Fruit fly (Drosophila melanogaster): ENCODE measurements around the gene Als2.

Als2 gene

dm6 chr3L:21679687-21680086 is at the start of gene Als2, which contains the start of gene CG11248:
Gene Als2, minus strand, starts transcription at chr3L:21679755.
Gene CG11248, plus strand, starts transcription at chr3L:21680050.
- TF ChIP-seq Crg-1 (GFP tag; optimal IDR thresholded peaks at IDR 0.05) (peak; percentile 41), CG11617 (GFP tag; optimal IDR thresholded peaks at IDR 0.05) (peak; percentile 66), Hr96 (GFP tag; optimal IDR thresholded peaks at IDR 0.05) (peak; percentile 66), cic (GFP tag; optimal IDR thresholded peaks at IDR 0.05) (no peak), CG7101 (tag; optimal IDR thresholded peaks at IDR 0.05) (peak; percentile 52), CG7045 (GFP tag; optimal IDR thresholded peaks at IDR 0.05) (peak; percentile 48), pad (GFP tag; optimal IDR thresholded peaks at IDR 0.05) (peak; percentile 28), kay (GFP tag; ENCODE audit: borderline replicate concordance) (peak; percentile 62), CG1620 (GFP tag; optimal IDR thresholded peaks at IDR 0.05) (peak; percentile 64), Mnt (GFP tag; optimal IDR thresholded peaks at IDR 0.05) (peak; percentile 6), Clk (GFP tag; optimal IDR thresholded peaks at IDR 0.05) (no peak), bab1 (GFP tag; optimal IDR thresholded peaks at IDR 0.05) (peak; percentile 79), tj (GFP tag; optimal IDR thresholded peaks at IDR 0.05) (no peak), CG12768 (GFP tag; optimal IDR thresholded peaks at IDR 0.05) (peak; percentile 51), ovo (GFP tag; optimal IDR thresholded peaks at IDR 0.05) (no peak), CG5204 (GFP tag; optimal IDR thresholded peaks at IDR 0.05) (peak; percentile 63), CG33017 (tag; optimal IDR thresholded peaks at IDR 0.05) (peak; percentile 17), cnc (optimal IDR thresholded peaks at IDR 0.05) (no peak), CG14711 (tag; optimal IDR thresholded peaks at IDR 0.05) (peak; percentile 53), toe (GFP tag; optimal IDR thresholded peaks at IDR 0.05) (peak; percentile 82)

- TF ChIP-seq Clk (GFP tag; optimal IDR thresholded peaks at IDR 0.05) = peak; percentile 76
- no peak for TF ChIP-seq cic (GFP tag; optimal IDR thresholded peaks at IDR 0.05)
- TF ChIP-seq kay (GFP tag; ENCODE audit: borderline replicate concordance) = peak; percentile 27
- peak; percentile 92 for TF ChIP-seq toe (GFP tag; optimal IDR thresholded peaks at IDR 0.05)
- TF ChIP-seq CG7101 (tag; optimal IDR thresholded peaks at IDR 0.05) = peak; percentile 75
- no peak for TF ChIP-seq cnc (optimal IDR thresholded peaks at IDR 0.05)
- peak; percentile 41 for TF ChIP-seq Crg-1 (GFP tag; optimal IDR thresholded peaks at IDR 0.05)
- peak; percentile 87 for TF ChIP-seq bab1 (GFP tag; optimal IDR thresholded peaks at IDR 0.05)
- peak; percentile 45 for TF ChIP-seq tj (GFP tag; optimal IDR thresholded peaks at IDR 0.05)
- peak; percentile 27 for TF ChIP-seq CG12768 (GFP tag; optimal IDR thresholded peaks at IDR 0.05)
- peak; percentile 84 for TF ChIP-seq CG1620 (GFP tag; optimal IDR thresholded peaks at IDR 0.05)
- TF ChIP-seq CG11617 (GFP tag; optimal IDR thresholded peaks at IDR 0.05) = peak; percentile 56
- peak; percentile 64 for TF ChIP-seq CG7045 (GFP tag; optimal IDR thresholded peaks at IDR 0.05)
- TF ChIP-seq ovo (GFP tag; optimal IDR thresholded peaks at IDR 0.05) = peak; percentile 15
- TF ChIP-seq CG14711 (tag; optimal IDR thresholded peaks at IDR 0.05) = peak; percentile 65
- peak; percentile 84 for TF ChIP-seq CG5204 (GFP tag; optimal IDR thresholded peaks at IDR 0.05)
- peak; percentile 42 for TF ChIP-seq pad (GFP tag; optimal IDR thresholded peaks at IDR 0.05)
- TF ChIP-seq Hr96 (GFP tag; optimal IDR thresholded peaks at IDR 0.05) = peak; percentile 86
- peak; percentile 83 for TF ChIP-seq Mnt (GFP tag; optimal IDR thresholded peaks at IDR 0.05)
- peak; percentile 34 for TF ChIP-seq CG33017 (tag; optimal IDR thresholded peaks at IDR 0.05)
Observed at dm6 chr3L:21728616-21729047, 49.1 kb upstream of the Als2 start, which contains the start of the genes CG11247 and Polr2H. Gene CG11247, minus strand, starts transcription at chr3L:21728806. Gene Polr2H, plus strand, starts transcription at chr3L:21728932.

DNA sequence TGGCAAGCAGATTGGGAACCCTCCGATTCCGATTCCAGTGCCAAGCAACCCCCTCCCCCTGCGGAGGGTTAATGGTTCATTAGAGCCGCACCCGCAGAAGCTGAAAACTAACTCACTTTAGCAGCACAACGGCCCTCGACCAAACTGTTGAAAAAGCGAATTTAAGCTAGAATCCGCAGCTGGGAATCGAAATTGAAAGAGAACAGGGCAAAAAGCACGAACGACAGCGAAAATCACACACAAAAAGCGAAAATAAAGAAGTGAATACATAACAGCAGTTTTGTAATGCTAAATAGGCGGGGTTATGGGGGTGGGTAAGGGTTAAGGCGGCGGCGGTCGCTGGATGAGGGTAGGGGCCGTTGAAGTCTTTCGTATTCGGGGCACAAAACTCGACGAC is 48.2 kb upstream of the Als2 start:
- TF ChIP-seq CG11617 (GFP tag; optimal IDR thresholded peaks at IDR 0.05) = no peak
- TF ChIP-seq toe (GFP tag; optimal IDR thresholded peaks at IDR 0.05) = no peak
- TF ChIP-seq cnc (optimal IDR thresholded peaks at IDR 0.05) = no peak
- no peak for TF ChIP-seq Mnt (GFP tag; optimal IDR thresholded peaks at IDR 0.05)
- no peak for TF ChIP-seq Hr96 (GFP tag; optimal IDR thresholded peaks at IDR 0.05)
- TF ChIP-seq tj (GFP tag; optimal IDR thresholded peaks at IDR 0.05) = peak; percentile 74
- no peak for TF ChIP-seq CG7101 (tag; optimal IDR thresholded peaks at IDR 0.05)
- TF ChIP-seq pad (GFP tag; optimal IDR thresholded peaks at IDR 0.05) = no peak

DNA sequence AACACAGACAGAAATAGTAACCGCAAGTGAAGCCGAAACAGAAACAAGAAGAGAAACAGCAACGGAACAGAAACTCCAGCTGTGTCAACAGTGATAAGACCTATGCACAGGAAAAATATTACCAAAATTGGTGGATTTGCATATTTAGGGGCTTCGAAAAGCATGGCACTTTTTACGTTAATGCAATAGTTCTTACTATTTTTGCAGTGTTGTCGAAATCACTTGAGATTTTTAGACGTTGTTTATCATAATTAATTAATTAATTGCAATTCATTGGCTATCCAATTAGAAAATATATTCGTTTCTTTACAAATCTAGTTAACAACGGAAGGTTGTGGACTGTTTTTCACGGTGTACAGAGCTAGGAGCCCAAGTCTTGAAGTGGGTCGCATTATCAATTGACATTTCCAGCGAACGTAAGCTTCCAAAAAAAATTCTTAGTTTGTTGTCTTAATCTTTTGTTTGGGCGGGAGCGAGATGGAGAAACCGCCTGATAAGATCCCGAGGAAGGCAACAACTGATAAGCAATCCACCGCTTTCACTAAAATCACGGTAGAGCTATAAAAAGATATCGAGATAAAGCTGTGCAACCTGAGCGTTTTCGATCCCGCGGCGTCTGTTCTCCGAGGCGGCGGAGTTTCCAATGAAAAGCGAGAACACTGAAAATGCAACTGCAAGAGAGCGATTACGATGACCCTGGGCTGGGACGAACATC is 47.6 kb upstream of the Als2 start:
- no peak for TF ChIP-seq CG11617 (GFP tag; optimal IDR thresholded peaks at IDR 0.05)
- peak; percentile 48 for TF ChIP-seq tj (GFP tag; optimal IDR thresholded peaks at IDR 0.05)
- TF ChIP-seq bab1 (GFP tag; optimal IDR thresholded peaks at IDR 0.05) = peak; percentile 13

dm6 chr3L:21720869-21721268 is 41.3 kb upstream of the Als2 start:
- no peak for TF ChIP-seq Hr96 (GFP tag; optimal IDR thresholded peaks at IDR 0.05)
- TF ChIP-seq toe (GFP tag; optimal IDR thresholded peaks at IDR 0.05) = no peak
- TF ChIP-seq cic (GFP tag; optimal IDR thresholded peaks at IDR 0.05) = no peak
- no peak for TF ChIP-seq Clk (GFP tag; optimal IDR thresholded peaks at IDR 0.05)
- TF ChIP-seq CG14711 (tag; optimal IDR thresholded peaks at IDR 0.05) = no peak
- no peak for TF ChIP-seq Mnt (GFP tag; optimal IDR thresholded peaks at IDR 0.05)
- TF ChIP-seq ovo (GFP tag; optimal IDR thresholded peaks at IDR 0.05) = no peak
- TF ChIP-seq bab1 (GFP tag; optimal IDR thresholded peaks at IDR 0.05) = no peak
- no peak for TF ChIP-seq tj (GFP tag; optimal IDR thresholded peaks at IDR 0.05)
- no peak for TF ChIP-seq CG7045 (GFP tag; optimal IDR thresholded peaks at IDR 0.05)
- no peak for TF ChIP-seq CG5204 (GFP tag; optimal IDR thresholded peaks at IDR 0.05)
- no peak for TF ChIP-seq CG12768 (GFP tag; optimal IDR thresholded peaks at IDR 0.05)
- TF ChIP-seq pad (GFP tag; optimal IDR thresholded peaks at IDR 0.05) = no peak
- no peak for TF ChIP-seq Crg-1 (GFP tag; optimal IDR thresholded peaks at IDR 0.05)
- no peak for TF ChIP-seq CG33017 (tag; optimal IDR thresholded peaks at IDR 0.05)

DNA sequence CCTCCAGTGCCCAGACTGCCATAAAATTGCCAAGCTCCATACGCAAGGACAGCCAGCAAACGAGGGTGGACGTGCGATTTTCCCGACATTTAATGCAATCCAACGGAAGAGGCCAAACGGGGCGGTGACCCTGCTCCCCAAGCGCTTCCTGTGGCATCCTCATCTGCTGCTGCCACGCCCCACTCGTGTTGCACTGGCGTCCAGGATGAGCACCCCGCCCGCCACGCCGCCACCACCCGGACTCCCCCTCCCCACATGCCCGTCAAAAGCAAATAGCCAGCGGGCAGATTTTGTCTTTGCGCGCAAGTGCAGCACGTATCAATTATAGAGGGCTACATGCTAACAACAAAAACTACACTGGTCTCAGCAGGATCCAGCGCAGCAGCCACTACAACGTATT is 38.7 kb upstream of the Als2 start:
- TF ChIP-seq Mnt (GFP tag; optimal IDR thresholded peaks at IDR 0.05) = no peak
- TF ChIP-seq CG11617 (GFP tag; optimal IDR thresholded peaks at IDR 0.05) = no peak
- TF ChIP-seq CG7101 (tag; optimal IDR thresholded peaks at IDR 0.05) = no peak
- no peak for TF ChIP-seq cic (GFP tag; optimal IDR thresholded peaks at IDR 0.05)
- no peak for TF ChIP-seq bab1 (GFP tag; optimal IDR thresholded peaks at IDR 0.05)
- no peak for TF ChIP-seq CG33017 (tag; optimal IDR thresholded peaks at IDR 0.05)
- no peak for TF ChIP-seq tj (GFP tag; optimal IDR thresholded peaks at IDR 0.05)
- no peak for TF ChIP-seq CG12768 (GFP tag; optimal IDR thresholded peaks at IDR 0.05)
- TF ChIP-seq CG7045 (GFP tag; optimal IDR thresholded peaks at IDR 0.05) = no peak

Data from whole organism, adult.